Fruit fly (Drosophila melanogaster) whole organism, embryonic: ENCODE measurements around the gene soti.

Experiments
- CG10267 ChIP-seq: fragments of 200-800 bp; sonication (Bioruptor generic); optimal IDR thresholded peaks from 2 replicates; lab custom pipeline; 2018; ENCODE audit warnings: missing biosample characterization, mild to moderate bottlenecking, missing genetic modification characterization, moderate library complexity
- CG10462 ChIP-seq: fragments of 200-800 bp; sonication (Bioruptor generic); optimal IDR thresholded peaks from 2 replicates; lab custom pipeline; 2016; ENCODE audit warnings: missing biosample characterization, missing genetic modification characterization
- CG11247 ChIP-seq: fragments of 200-800 bp; sonication (Bioruptor generic); IDR thresholded peaks from 2 replicates; pipeline ENCODE4 v1.3.6; 2022; ENCODE audit warnings: missing biosample characterization, missing genetic modification characterization
- CG12071 ChIP-seq: fragments of 200-800 bp; sonication (Bioruptor generic); optimal IDR thresholded peaks from 3 replicates; lab custom pipeline; 2018; ENCODE audit warnings: missing biosample characterization, mild to moderate bottlenecking, missing genetic modification characterization
- CG12104 ChIP-seq: fragments of 200-800 bp; sonication (Bioruptor generic); optimal IDR thresholded peaks from 3 replicates; lab custom pipeline; 2016; ENCODE audit warnings: missing biosample characterization, missing genetic modification characterization
- CG12219 ChIP-seq: fragments of 200-800 bp; sonication (Bioruptor generic); optimal IDR thresholded peaks from 3 replicates; lab custom pipeline; 2018; ENCODE audit warnings: missing biosample characterization, mild to moderate bottlenecking, missing genetic modification characterization
- CG12942 ChIP-seq: fragments of 200-800 bp; sonication (Bioruptor generic); optimal IDR thresholded peaks from 3 replicates; lab custom pipeline; 2016; ENCODE audit warnings: missing biosample characterization, missing genetic modification characterization
- CG13775 ChIP-seq: fragments of 200-800 bp; sonication (Bioruptor generic); optimal IDR thresholded peaks from 3 replicates; lab custom pipeline; 2017; ENCODE audit warnings: missing biosample characterization, mild to moderate bottlenecking, missing genetic modification characterization
- CG15601 ChIP-seq: fragments of 200-800 bp; sonication (Bioruptor generic); optimal IDR thresholded peaks from 3 replicates; lab custom pipeline; 2019; ENCODE audit warnings: missing biosample characterization, mild to moderate bottlenecking, missing genetic modification characterization, moderate library complexity
- CG18011 ChIP-seq: fragments of 200-800 bp; sonication (Bioruptor generic); optimal IDR thresholded peaks from 2 replicates; lab custom pipeline; 2017; ENCODE audit warnings: missing biosample characterization, missing genetic modification characterization, mild to moderate bottlenecking, moderate library complexity, missing genotype
- CG18599 ChIP-seq: fragments of 200-800 bp; sonication (Bioruptor generic); optimal IDR thresholded peaks from 3 replicates; lab custom pipeline; 2017; ENCODE audit warnings: missing biosample characterization, missing genetic modification characterization, mild to moderate bottlenecking, moderate library complexity, missing genetic modification reagents
- CG31441 ChIP-seq: fragments of 200-800 bp; sonication (Bioruptor generic); IDR thresholded peaks from 2 replicates; pipeline ENCODE4 v1.3.6; 2022; ENCODE audit warnings: missing biosample characterization, missing genetic modification characterization
- CG4360 ChIP-seq: fragments of 200-800 bp; sonication (Bioruptor generic); IDR thresholded peaks from 2 replicates; pipeline ENCODE4 v1.3.6; 2022; ENCODE audit warnings: missing biosample characterization, missing genetic modification characterization
- CG4707 ChIP-seq: fragments of 200-800 bp; sonication (Bioruptor generic); optimal IDR thresholded peaks from 2 replicates; lab custom pipeline; 2018; ENCODE audit warnings: missing biosample characterization, mild to moderate bottlenecking, missing genetic modification characterization, moderate library complexity
- CG4820 ChIP-seq: fragments of 200-800 bp; sonication (Bioruptor generic); optimal IDR thresholded peaks from 3 replicates; lab custom pipeline; 2016; ENCODE audit warnings: missing biosample characterization, missing genetic modification characterization
- CG8478 ChIP-seq: fragments of >200 bp; optimal IDR thresholded peaks from 2 replicates; lab custom pipeline; 2018
- CG9609 ChIP-seq: fragments of 200-800 bp; sonication (Bioruptor generic); optimal IDR thresholded peaks from 3 replicates; lab custom pipeline; 2016; ENCODE audit warnings: missing biosample characterization, missing genetic modification characterization
- CG9797 ChIP-seq: fragments of 200-800 bp; sonication (Bioruptor generic); optimal IDR thresholded peaks from 3 replicates; lab custom pipeline; 2018; ENCODE audit warnings: missing biosample characterization, mild to moderate bottlenecking, missing genetic modification characterization
- Camta ChIP-seq: fragments of 200-800 bp; sonication (Bioruptor generic); optimal IDR thresholded peaks from 2 replicates; lab custom pipeline; 2016; ENCODE audit warnings: missing biosample characterization, missing genetic modification characterization
- Dip3 ChIP-seq: fragments of 200-800 bp; sonication (Bioruptor generic); optimal IDR thresholded peaks from 3 replicates; lab custom pipeline; 2016; ENCODE audit warnings: missing biosample characterization, missing genetic modification characterization
- Doc2 ChIP-seq: fragments of 200-800 bp; sonication (Bioruptor generic); IDR thresholded peaks from 2 replicates; pipeline ENCODE4 v1.3.6; 2022; ENCODE audit warnings: missing biosample characterization, missing genetic modification characterization
- Drgx ChIP-seq: fragments of 200-800 bp; sonication (Bioruptor generic); IDR thresholded peaks from 2 replicates; pipeline ENCODE4 v1.3.6; 2022; ENCODE audit warnings: missing biosample characterization, missing genetic modification characterization
- E2f1 ChIP-seq: fragments of 200-800 bp; sonication (Bioruptor generic); IDR thresholded peaks from 2 replicates; pipeline ENCODE4 v1.3.6; 2022; ENCODE audit warnings: missing biosample characterization, missing genetic modification characterization
- E2f2 ChIP-seq: fragments of 200-800 bp; sonication (Bioruptor generic); IDR thresholded peaks from 2 replicates; pipeline ENCODE4 v1.3.6; 2022; ENCODE audit warnings: missing biosample characterization, missing genetic modification characterization
- HLH54F ChIP-seq: fragments of 200-800 bp; sonication (Bioruptor generic); optimal IDR thresholded peaks from 3 replicates; lab custom pipeline; 2016; ENCODE audit warnings: missing biosample characterization, missing genetic modification characterization
- Hey ChIP-seq: fragments of 200-800 bp; sonication (Bioruptor generic); optimal IDR thresholded peaks from 3 replicates; lab custom pipeline; 2018; ENCODE audit warnings: missing biosample characterization, mild to moderate bottlenecking, missing genetic modification characterization
- Max ChIP-seq: fragments of 200-800 bp; sonication (Bioruptor generic); optimal IDR thresholded peaks from 2 replicates; lab custom pipeline; 2016; ENCODE audit warnings: missing biosample characterization, mild to moderate bottlenecking, missing genetic modification characterization
- Oli ChIP-seq: fragments of 200-800 bp; sonication (Bioruptor generic); optimal IDR thresholded peaks from 2 replicates; lab custom pipeline; 2018; ENCODE audit warnings: missing biosample characterization, mild to moderate bottlenecking, missing genetic modification characterization, moderate library complexity
- Rx ChIP-seq: fragments of 200-800 bp; sonication (Bioruptor generic); IDR thresholded peaks from 2 replicates; pipeline ENCODE4 v1.3.6; 2022; ENCODE audit warnings: missing biosample characterization, missing genetic modification characterization
- Sin3A ChIP-seq: fragments of >200 bp; optimal IDR thresholded peaks from 2 replicates; lab custom pipeline; 2018
- TFAM ChIP-seq: fragments of 200-800 bp; sonication (Bioruptor generic); optimal IDR thresholded peaks from 2 replicates; lab custom pipeline; 2017; ENCODE audit warnings: missing biosample characterization, missing genetic modification characterization, inconsistent platforms
- ap ChIP-seq: fragments of 200-800 bp; sonication (Bioruptor generic); IDR thresholded peaks from 2 replicates; pipeline ENCODE4 v1.3.6; 2022; ENCODE audit warnings: missing biosample characterization, missing genetic modification characterization
- ash1 ChIP-seq: fragments of 200-800 bp; sonication (Bioruptor generic); optimal IDR thresholded peaks from 2 replicates; lab custom pipeline; 2018; ENCODE audit warnings: missing biosample characterization, mild to moderate bottlenecking, missing genetic modification characterization
- bab2 ChIP-seq: fragments of 200-800 bp; sonication (Bioruptor generic); optimal IDR thresholded peaks from 2 replicates; lab custom pipeline; 2016; ENCODE audit warnings: missing biosample characterization, missing genetic modification characterization
- br ChIP-seq: fragments of >200 bp; optimal IDR thresholded peaks from 2 replicates; lab custom pipeline; 2017
- chinmo ChIP-seq: fragments of 200-800 bp; sonication (Bioruptor generic); IDR thresholded peaks from 4 replicates; pipeline ENCODE4 v1.3.6; 2022; ENCODE audit warnings: missing biosample characterization, missing genetic modification characterization; ENCODE audit not compliant: partially characterized antibody
- ci ChIP-seq: fragments of 200-800 bp; sonication (Bioruptor generic); IDR thresholded peaks from 3 replicates; pipeline ENCODE4 v1.3.6; 2022; ENCODE audit warnings: missing biosample characterization, missing genetic modification characterization
- disco-r ChIP-seq: fragments of 200-800 bp; sonication (Bioruptor generic); optimal IDR thresholded peaks from 2 replicates; lab custom pipeline; 2016; ENCODE audit warnings: missing biosample characterization, missing genetic modification characterization
- gfzf ChIP-seq: fragments of 200-800 bp; sonication (Bioruptor generic); optimal IDR thresholded peaks from 2 replicates; lab custom pipeline; 2016; ENCODE audit warnings: missing biosample characterization, mild to moderate bottlenecking, missing genetic modification characterization, moderate library complexity
- lab ChIP-seq: fragments of 200-800 bp; sonication (Bioruptor generic); optimal IDR thresholded peaks from 3 replicates; lab custom pipeline; 2017; ENCODE audit warnings: missing biosample characterization, missing genetic modification characterization, mild to moderate bottlenecking, moderate library complexity, missing genetic modification reagents
- mld ChIP-seq: fragments of 200-800 bp; sonication (Bioruptor generic); IDR thresholded peaks from 3 replicates; pipeline ENCODE4 v1.3.6; 2022; ENCODE audit warnings: missing biosample characterization, missing genetic modification characterization; ENCODE audit not compliant: partially characterized antibody
- nerfin-1 ChIP-seq: fragments of 200-800 bp; sonication (Bioruptor generic); optimal IDR thresholded peaks from 3 replicates; lab custom pipeline; 2019; ENCODE audit warnings: missing biosample characterization, mild to moderate bottlenecking, missing genetic modification characterization, moderate library complexity
- onecut ChIP-seq: fragments of 200-800 bp; sonication (Bioruptor generic); IDR thresholded peaks from 2 replicates; pipeline ENCODE4 v1.3.6; 2022; ENCODE audit warnings: missing biosample characterization, missing genetic modification characterization
- org-1 ChIP-seq: fragments of 200-800 bp; sonication (Bioruptor generic); optimal IDR thresholded peaks from 2 replicates; lab custom pipeline; 2017; ENCODE audit warnings: missing biosample characterization, missing genetic modification characterization
- pan ChIP-seq, 4 experiments: fragments of >200 bp in 3 of 4; fragments of 200-800 bp in 1 of 4; sonication (Bioruptor generic) in 1 of 4; optimal IDR thresholded peaks in 3 of 4; IDR thresholded peaks in 1 of 4; 2 replicates each; pipeline versions ENCODE4 v1.3.6 to Lab custom; 2017 to 2022; ENCODE audit warnings: missing biosample characterization in 2 of 4, missing genetic modification characterization in 2 of 4, mixed read lengths in 1 of 4
- phol ChIP-seq: fragments of 200-800 bp; sonication (Bioruptor generic); optimal IDR thresholded peaks from 3 replicates; lab custom pipeline; 2018; ENCODE audit warnings: missing biosample characterization, mild to moderate bottlenecking, missing genetic modification characterization, moderate library complexity
- sima ChIP-seq: fragments of 200-800 bp; sonication (Bioruptor generic); optimal IDR thresholded peaks from 2 replicates; lab custom pipeline; 2016; ENCODE audit warnings: missing biosample characterization, missing genetic modification characterization
- tap ChIP-seq: fragments of 200-800 bp; optimal IDR thresholded peaks from 3 replicates; lab custom pipeline; 2019; ENCODE audit warnings: missing biosample characterization, mild to moderate bottlenecking, missing genetic modification characterization, moderate library complexity
- tll ChIP-seq, 2 experiments: fragments of 200-800 bp in 1 of 2; fragments of >200 bp in 1 of 2; sonication (Bioruptor generic) in 1 of 2; optimal IDR thresholded peaks; 2 replicates each; lab custom pipeline; 2017 to 2019; ENCODE audit warnings: missing biosample characterization in 2 of 2, missing genetic modification characterization in 2 of 2, mild to moderate bottlenecking in 1 of 2, moderate library complexity in 1 of 2
- trh ChIP-seq: fragments of 200-800 bp; sonication (Bioruptor generic); optimal IDR thresholded peaks from 2 replicates; lab custom pipeline; 2016; ENCODE audit warnings: missing biosample characterization, missing genetic modification characterization
- vnd ChIP-seq: fragments of 200-800 bp; sonication (Bioruptor generic); IDR thresholded peaks from 3 replicates; pipeline ENCODE4 v1.3.6; 2022; ENCODE audit warnings: missing biosample characterization, missing genetic modification characterization; ENCODE audit not compliant: partially characterized antibody

The soti gene

dm6 chr3R:14353733-14354152 lies 27.8 kb downstream of the soti start (continued):
- TF ChIP-seq pan (optimal IDR thresholded peaks at IDR 0.05; lab: Kevin White, UChicago) (no peak), pan (GFP tag; optimal IDR thresholded peaks at IDR 0.05 in 1 of 2, IDR thresholded peaks at IDR 0.05 in 1 of 2) (peak in 1 of 2 experiments; percentile 51), ash1 (GFP tag; lab: Kevin White, UChicago) (no peak), CG8478 (no peak), bab2 (GFP tag; lab: Kevin White, UChicago) (no peak), tll (GFP tag; optimal IDR thresholded peaks at IDR 0.05; lab: Kevin White, UChicago) (no peak), CG10267 (tag; lab: Kevin White, UChicago) (peak; percentile 71), onecut (no peak), CG4820 (peak; percentile 62), nerfin-1 (peak; percentile 57), phol (tag; lab: Kevin White, UChicago) (peak; percentile 85), CG18599 (GFP tag; lab: Kevin White, UChicago) (peak; percentile 87), Oli (peak; percentile 74), Max (GFP tag; lab: Kevin White, UChicago) (peak; percentile 14), Camta (GFP tag; lab: Kevin White, UChicago) (no peak), CG4707 (no peak), E2f2 (GFP tag; lab: Robert Waterston, UW) (no peak; the same call in 1 of the 2 replicates), vnd (GFP tag; lab: Robert Waterston, UW) (no peak), trh (GFP tag; lab: Kevin White, UChicago) (no peak), CG15601 (tag; lab: Kevin White, UChicago) (peak; percentile 46), disco-r (GFP tag; lab: Kevin White, UChicago) (no peak), Dip3 (GFP tag; lab: Kevin White, UChicago) (no peak), CG9797 (GFP tag; lab: Kevin White, UChicago) (no peak), TFAM (no peak), CG9609 (GFP tag; lab: Kevin White, UChicago) (no peak), CG12219 (GFP tag; lab: Kevin White, UChicago) (peak; percentile 4), tap (tag; lab: Kevin White, UChicago) (peak; percentile 70), CG12104 (GFP tag; lab: Kevin White, UChicago) (peak; percentile 65), lab (GFP tag; lab: Kevin White, UChicago) (peak; percentile 90), Hey (tag; lab: Kevin White, UChicago) (no peak), CG4360 (GFP tag; lab: Robert Waterston, UW) (no peak), E2f1 (peak; percentile 60; the same call in 1 of the 2 replicates), CG10462 (GFP tag; lab: Kevin White, UChicago) (peak; percentile 20), CG13775 (GFP tag; lab: Kevin White, UChicago) (peak; percentile 49), Sin3A (lab: Kevin White, UChicago) (no peak), CG31441 (GFP tag; lab: Robert Waterston, UW) (peak; percentile 88), chinmo (no peak), ci (0 out of 3 replicates have a peak, but pooled peaks have one; percentile 17), CG11247 (peak; percentile 58; the same call in 1 of the 2 replicates), CG18011 (GFP tag; lab: Kevin White, UChicago) (no peak), sima (GFP tag; lab: Kevin White, UChicago) (no peak), Rx (GFP tag; lab: Robert Waterston, UW) (no peak), CG12942 (GFP tag; lab: Kevin White, UChicago) (peak; percentile 30), Doc2 (GFP tag; lab: Robert Waterston, UW) (no peak), org-1 (GFP tag; lab: Kevin White, UChicago) (peak; percentile 63), HLH54F (GFP tag; lab: Kevin White, UChicago) (no peak), ap (peak; percentile 36; the same call in 1 of the 2 replicates), br (lab: Kevin White, UChicago) (no peak), Drgx (GFP tag; lab: Robert Waterston, UW) (peak; percentile 86), mld (GFP tag; lab: Robert Waterston, UW) (no peak), gfzf (GFP tag; lab: Kevin White, UChicago) (no peak), CG12071 (GFP tag; lab: Kevin White, UChicago) (peak; percentile 39)
